Fruit fly (Drosophila melanogaster): ENCODE measurements around the gene frc.

frc gene

DNA sequence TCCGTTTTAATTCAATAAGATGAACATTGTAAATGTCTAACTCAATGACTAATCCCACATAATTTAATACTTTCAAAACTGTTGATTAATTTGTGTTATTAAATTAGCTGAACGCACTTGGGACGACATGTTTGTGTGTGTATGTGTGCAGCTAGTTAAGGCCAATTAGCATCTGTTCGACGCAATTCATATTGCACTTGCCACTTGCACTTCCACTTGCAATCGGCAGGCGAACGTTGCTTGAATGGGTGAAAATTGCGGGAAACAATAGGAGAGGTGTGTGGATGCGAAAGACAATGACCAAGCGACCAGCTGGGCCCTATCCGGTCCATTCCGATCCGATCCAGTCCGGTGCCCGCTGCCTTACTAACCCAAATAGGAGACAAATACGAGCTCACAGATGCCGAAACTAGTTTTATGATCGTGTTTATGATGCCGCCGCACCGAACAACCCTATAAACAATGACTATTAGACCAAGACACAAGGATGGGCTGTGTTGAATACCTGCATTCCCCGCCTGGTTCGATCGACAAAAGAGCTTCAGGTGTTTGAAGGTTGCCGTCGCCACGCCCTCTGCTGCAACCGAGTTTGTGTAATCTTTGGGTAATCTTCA, 25.4 kb downstream of the frc start (continued):
- TF ChIP-seq insv (GFP tag; optimal IDR thresholded peaks at IDR 0.05) (peak in 1 of 2 experiments; percentile 69), Elba2 (GFP tag; optimal IDR thresholded peaks at IDR 0.05) (peak; percentile 83), ac (GFP tag; optimal IDR thresholded peaks at IDR 0.05) (peak; percentile 5)

DNA sequence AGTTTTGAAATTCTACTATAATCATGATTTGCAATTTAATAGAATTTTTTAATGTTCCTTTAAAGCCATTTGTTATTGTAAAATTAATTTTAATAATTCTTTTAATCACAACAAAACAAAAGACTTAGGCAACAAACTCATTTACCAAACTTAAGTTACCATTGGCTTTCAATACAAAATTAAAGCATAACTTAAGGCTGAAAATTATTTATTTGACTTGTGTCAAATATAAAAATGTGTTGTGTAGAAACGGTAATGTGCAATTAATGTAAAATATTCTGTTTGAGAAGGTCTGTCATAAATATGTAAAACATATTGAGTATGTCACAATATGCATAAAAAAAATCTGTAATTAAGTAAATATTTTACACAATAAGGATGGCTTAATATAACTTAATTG, 25.9 kb downstream of the frc start:
- no peak for TF ChIP-seq CG2116 (GFP tag; optimal IDR thresholded peaks at IDR 0.05)
- TF ChIP-seq CoRest (tag; optimal IDR thresholded peaks at IDR 0.05): peak; percentile 3
- TF ChIP-seq Hr3 (GFP tag; optimal IDR thresholded peaks at IDR 0.05): no peak
- TF ChIP-seq CG2199 (GFP tag; IDR thresholded peaks at IDR 0.05): peak; percentile 54; the same call in 1 of the 3 replicates
- no peak for TF ChIP-seq Sry-δ (GFP tag; optimal IDR thresholded peaks at IDR 0.05)
- no peak for TF ChIP-seq slp2 (GFP tag; optimal IDR thresholded peaks at IDR 0.05)
- no peak for TF ChIP-seq HmgD (GFP tag; optimal IDR thresholded peaks at IDR 0.05)
- TF ChIP-seq stwl (tag; optimal IDR thresholded peaks at IDR 0.05): peak; percentile 63
- no peak for TF ChIP-seq CG12659 (GFP tag; optimal IDR thresholded peaks at IDR 0.05)
- TF ChIP-seq MBD-R2 (GFP tag; IDR thresholded peaks at IDR 0.05): no peak
- peak; percentile 37; the same call in 1 of the 2 replicates for TF ChIP-seq Bgb (GFP tag; IDR thresholded peaks at IDR 0.05; ENCODE audit: partially characterized antibody)
- peak; percentile 59 for TF ChIP-seq amos (GFP tag; IDR thresholded peaks at IDR 0.05; ENCODE audit: partially characterized antibody)
- no peak for TF ChIP-seq bbx (GFP tag; IDR thresholded peaks at IDR 0.05; ENCODE audit: partially characterized antibody)
- no peak for TF ChIP-seq nmo (GFP tag; optimal IDR thresholded peaks at IDR 0.05)
- no peak for TF ChIP-seq CG8089 (GFP tag; optimal IDR thresholded peaks at IDR 0.05)
- TF ChIP-seq lmd (GFP tag; IDR thresholded peaks at IDR 0.05): no peak
- TF ChIP-seq Dbx (GFP tag; IDR thresholded peaks at IDR 0.05): no peak
- TF ChIP-seq abd-A (tag; optimal IDR thresholded peaks at IDR 0.05): peak; percentile 7
- peak; percentile 52 for TF ChIP-seq sens (GFP tag)
- peak; percentile 76 for TF ChIP-seq CTCF (GFP tag; optimal IDR thresholded peaks at IDR 0.05)
- no peak for TF ChIP-seq CG10267 (tag; optimal IDR thresholded peaks at IDR 0.05)
- no peak for TF ChIP-seq fu2 (GFP tag; optimal IDR thresholded peaks at IDR 0.05)
- no peak for TF ChIP-seq CG10321 (GFP tag; IDR thresholded peaks at IDR 0.05)
- TF ChIP-seq H2.0 (GFP tag; IDR thresholded peaks at IDR 0.05): no peak
- no peak for TF ChIP-seq sima (GFP tag; optimal IDR thresholded peaks at IDR 0.05)
- peak; percentile 61; the same call in 1 of the 2 replicates for TF ChIP-seq vvl (GFP tag; IDR thresholded peaks at IDR 0.05)
- TF ChIP-seq gcm (GFP tag; optimal IDR thresholded peaks at IDR 0.05): no peak
- peak; percentile 18 for TF ChIP-seq trem (tag; optimal IDR thresholded peaks at IDR 0.05)
- TF ChIP-seq knrl (GFP tag; IDR thresholded peaks at IDR 0.05; ENCODE audit: partially characterized antibody): peak; percentile 40; the same call in 2 of the 3 replicates
- no peak for TF ChIP-seq CG6272 (GFP tag; IDR thresholded peaks at IDR 0.05)
- TF ChIP-seq CG11247 (GFP tag; IDR thresholded peaks at IDR 0.05): peak; percentile 79

DNA sequence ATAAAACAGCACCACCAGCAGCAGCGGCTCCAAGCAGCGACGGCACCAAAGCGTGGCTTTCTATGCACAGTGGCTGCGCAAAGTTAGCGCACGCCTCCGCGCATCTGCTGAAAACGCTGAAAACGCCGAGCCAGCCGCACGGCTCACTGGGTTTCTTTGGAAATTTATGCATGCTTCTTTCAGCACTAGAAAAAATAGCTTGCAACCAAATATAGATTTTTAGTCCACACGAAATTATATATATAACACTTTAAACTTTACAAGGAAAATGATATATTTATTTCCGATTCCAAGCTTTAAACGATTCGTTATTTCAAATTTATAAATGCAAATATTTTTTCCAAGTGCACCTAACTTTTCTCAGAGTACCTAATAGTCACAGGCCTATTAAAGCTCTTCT, 28.3 kb downstream of the frc start:
- TF ChIP-seq tio (GFP tag; optimal IDR thresholded peaks at IDR 0.05) (peak; percentile 11), CG34422 (GFP tag; IDR thresholded peaks at IDR 0.05) (0 out of 3 replicates have a peak, but pooled peaks have one; percentile 11), CG8765 (GFP tag; IDR thresholded peaks at IDR 0.05) (no peak), CG34376 (GFP tag; optimal IDR thresholded peaks at IDR 0.05) (no peak), Hand (GFP tag; optimal IDR thresholded peaks at IDR 0.05) (no peak), Pdp1 (GFP tag; optimal IDR thresholded peaks at IDR 0.05) (peak; percentile 6 to 12), kni (GFP tag; optimal IDR thresholded peaks at IDR 0.05) (no peak), CG30431 (GFP tag; optimal IDR thresholded peaks at IDR 0.05) (no peak), pros (GFP tag; optimal IDR thresholded peaks at IDR 0.05) (no peak), CG11456 (GFP tag; IDR thresholded peaks at IDR 0.05) (0 out of 3 replicates have a peak, but pooled peaks have one; percentile 19), Jarid2 (GFP tag; optimal IDR thresholded peaks at IDR 0.05) (no peak), CG18599 (GFP tag; optimal IDR thresholded peaks at IDR 0.05) (no peak), fu2 (GFP tag; optimal IDR thresholded peaks at IDR 0.05) (no peak), Taf1 (GFP tag; IDR thresholded peaks at IDR 0.05) (no peak), ci (GFP tag; IDR thresholded peaks at IDR 0.05) (peak; percentile 55; the same call in 2 of the 3 replicates), CG9932 (GFP tag; IDR thresholded peaks at IDR 0.05) (peak; percentile 40), Dip2 (GFP tag; IDR thresholded peaks at IDR 0.05) (no peak)
